Fruit fly (Drosophila melanogaster): Measurements from ENCODE around the gene PCID2.

Gene PCID2

dm6 chr3L:11634551-11634950 lies 8.3 kb downstream of the PCID2 start (continued):
- TF ChIP-seq CG11902 (GFP tag; optimal IDR thresholded peaks at IDR 0.05) (no peak), fkh (GFP tag; optimal IDR thresholded peaks at IDR 0.05) (no peak), Eip78C (GFP tag) (peak; percentile 69), CG3032 (tag; optimal IDR thresholded peaks at IDR 0.05) (peak; percentile 52), CG7368 (GFP tag; optimal IDR thresholded peaks at IDR 0.05) (no peak), Sox14 (GFP tag; optimal IDR thresholded peaks at IDR 0.05) (no peak), Lpt (GFP tag; optimal IDR thresholded peaks at IDR 0.05) (peak; percentile 25), CG9139 (GFP tag; optimal IDR thresholded peaks at IDR 0.05) (peak; percentile 67), Eip93F (GFP tag; optimal IDR thresholded peaks at IDR 0.05) (no peak), salr (GFP tag; optimal IDR thresholded peaks at IDR 0.05) (no peak), CG34406 (GFP tag; optimal IDR thresholded peaks at IDR 0.05) (no peak), pdm3 (GFP tag; optimal IDR thresholded peaks at IDR 0.05) (no peak), fd85E (GFP tag; optimal IDR thresholded peaks at IDR 0.05) (no peak), Eip75B (GFP tag; optimal IDR thresholded peaks at IDR 0.05) (peak; percentile 36), CG16779 (tag; optimal IDR thresholded peaks at IDR 0.05) (peak; percentile 82), CG8319 (GFP tag; optimal IDR thresholded peaks at IDR 0.05) (no peak), Blimp-1 (GFP tag; optimal IDR thresholded peaks at IDR 0.05) (no peak), Sox102F (GFP tag; optimal IDR thresholded peaks at IDR 0.05) (no peak), fd59A (GFP tag; optimal IDR thresholded peaks at IDR 0.05) (peak; percentile 2), lz (GFP tag; optimal IDR thresholded peaks at IDR 0.05) (no peak), CG1621 (tag; optimal IDR thresholded peaks at IDR 0.05) (peak; percentile 71), achi (GFP tag; optimal IDR thresholded peaks at IDR 0.05) (peak; percentile 39), Hr39 (GFP tag; optimal IDR thresholded peaks at IDR 0.05) (no peak), CG10631 (GFP tag; optimal IDR thresholded peaks at IDR 0.05) (peak; percentile 10), Sox15 (GFP tag; optimal IDR thresholded peaks at IDR 0.05) (no peak), CG31627 (GFP tag; optimal IDR thresholded peaks at IDR 0.05) (no peak), ss (GFP tag; optimal IDR thresholded peaks at IDR 0.05) (peak; percentile 75 to 77), CG6276 (GFP tag; optimal IDR thresholded peaks at IDR 0.05) (peak; percentile 84), CG6163 (GFP tag; IDR thresholded peaks at IDR 0.05) (peak; percentile 82; the same call in 2 of the 3 replicates), CG32006 (GFP tag; optimal IDR thresholded peaks at IDR 0.05) (no peak), CG8119 (GFP tag; IDR thresholded peaks at IDR 0.05) (peak; percentile 80; the same call in 2 of the 3 replicates), Gug (GFP tag; IDR thresholded peaks at IDR 0.05) (peak; percentile 38; the same call in 1 of the 2 replicates), CG15336 (GFP tag; IDR thresholded peaks at IDR 0.05) (peak; percentile 58), CG11762 (GFP tag; optimal IDR thresholded peaks at IDR 0.05; ENCODE audit: insufficient read depth) (no peak), eg (GFP tag; IDR thresholded peaks at IDR 0.05) (peak; percentile 85; the same call in 2 of the 3 replicates), Hr38 (GFP tag; optimal IDR thresholded peaks at IDR 0.05) (no peak)

dm6 chr3L:11636829-11637228 lies 10.6 kb downstream of the PCID2 start:
- TF ChIP-seq achi (GFP tag; optimal IDR thresholded peaks at IDR 0.05) (no peak), CG6808 (GFP tag; optimal IDR thresholded peaks at IDR 0.05) (peak; percentile 1), eg (GFP tag; IDR thresholded peaks at IDR 0.05) (peak; percentile 66; the same call in 1 of the 3 replicates), CG1621 (tag; optimal IDR thresholded peaks at IDR 0.05) (no peak), CG15336 (GFP tag; IDR thresholded peaks at IDR 0.05) (peak; percentile 57; the same call in 1 of the 2 replicates), net (GFP tag; optimal IDR thresholded peaks at IDR 0.05) (peak; percentile 1), Eip78C (GFP tag) (no peak), CG10631 (GFP tag; optimal IDR thresholded peaks at IDR 0.05) (peak; percentile 19), acj6 (GFP tag; optimal IDR thresholded peaks at IDR 0.05) (peak; percentile 14), CG8119 (GFP tag; IDR thresholded peaks at IDR 0.05) (peak; percentile 62), CG6163 (GFP tag; IDR thresholded peaks at IDR 0.05) (peak; percentile 70; the same call in 2 of the 3 replicates), CG8632 (GFP tag; optimal IDR thresholded peaks at IDR 0.05) (no peak), Gug (GFP tag; IDR thresholded peaks at IDR 0.05) (peak; percentile 43; the same call in 1 of the 2 replicates), CG11762 (GFP tag; optimal IDR thresholded peaks at IDR 0.05; ENCODE audit: insufficient read depth) (peak; percentile 2), Hr38 (GFP tag; optimal IDR thresholded peaks at IDR 0.05) (no peak), CG9139 (GFP tag; optimal IDR thresholded peaks at IDR 0.05) (no peak), CG4318 (GFP tag; optimal IDR thresholded peaks at IDR 0.05) (peak; percentile 17), vri (GFP tag; optimal IDR thresholded peaks at IDR 0.05) (no peak), CG16779 (tag; optimal IDR thresholded peaks at IDR 0.05) (no peak), CG7368 (GFP tag; optimal IDR thresholded peaks at IDR 0.05) (peak; percentile 10), CG6276 (GFP tag; optimal IDR thresholded peaks at IDR 0.05) (peak; percentile 15)
